Worm (Caenorhabditis elegans): ENCODE data around the gene F14F7.4.

Gene F14F7.4

ce11 chrIII:13062414-13062965 lies 33.0 kb upstream of the F14F7.4 start (continued):
- peak; percentile 61 for TF ChIP-seq che-1 (tag; optimal IDR thresholded peaks at IDR 0.05)
- TF ChIP-seq pag-3 (tag; optimal IDR thresholded peaks at IDR 0.05; ENCODE audit: borderline replicate concordance): peak; percentile 51
- peak; percentile 31 for TF ChIP-seq K02D7.2 (tag; optimal IDR thresholded peaks at IDR 0.05)
- TF ChIP-seq madf-2 (tag; optimal IDR thresholded peaks at IDR 0.05): peak; percentile 61
- peak; percentile 99 for TF ChIP-seq nfya-1 (tag; optimal IDR thresholded peaks at IDR 0.05)
- peak; percentile 100 for TF ChIP-seq pros-1 (tag; optimal IDR thresholded peaks at IDR 0.05)
- TF ChIP-seq Y22D7AL.16 (tag; optimal IDR thresholded peaks at IDR 0.05): peak; percentile 14
- TF ChIP-seq tbx-2 (tag; optimal IDR thresholded peaks at IDR 0.05): peak; percentile 97
- TF ChIP-seq elt-4 (tag; optimal IDR thresholded peaks at IDR 0.05): no peak
- TF ChIP-seq F13H6.1 (tag; optimal IDR thresholded peaks at IDR 0.05): peak; percentile 94
- TF ChIP-seq mec-3 (tag; optimal IDR thresholded peaks at IDR 0.05; ENCODE audit: borderline replicate concordance): no peak
- TF ChIP-seq unc-42 (tag; optimal IDR thresholded peaks at IDR 0.05): peak; percentile 79
- no peak for TF ChIP-seq fkh-6 (tag; optimal IDR thresholded peaks at IDR 0.05)
- peak; percentile 58 for TF ChIP-seq dve-1 (tag; optimal IDR thresholded peaks at IDR 0.05)
- peak; percentile 77 for TF ChIP-seq ets-4 (tag; optimal IDR thresholded peaks at IDR 0.05)
- TF ChIP-seq odd-2 (tag; optimal IDR thresholded peaks at IDR 0.05): peak; percentile 16
- TF ChIP-seq ceh-30 (tag; optimal IDR thresholded peaks at IDR 0.05): peak; percentile 56
- no peak for TF ChIP-seq pqm-1 (tag; optimal IDR thresholded peaks at IDR 0.05)
- peak; percentile 31 for TF ChIP-seq lin-11 (tag; optimal IDR thresholded peaks at IDR 0.05)
- TF ChIP-seq eyg-1 (tag; optimal IDR thresholded peaks at IDR 0.05): peak; percentile 48
- peak; percentile 95 for TF ChIP-seq ref-2 (tag; optimal IDR thresholded peaks at IDR 0.05)
- TF ChIP-seq ceh-19 (GFP tag; optimal IDR thresholded peaks at IDR 0.05): peak; percentile 92
- peak; percentile 96 for TF ChIP-seq unc-55 (GFP tag; optimal IDR thresholded peaks at IDR 0.05)
- TF ChIP-seq elt-2 (tag; optimal IDR thresholded peaks at IDR 0.05): peak; percentile 13
- TF ChIP-seq nhr-232 (tag; optimal IDR thresholded peaks at IDR 0.05): peak; percentile 35
- no peak for TF ChIP-seq pha-4 (tag; optimal IDR thresholded peaks at IDR 0.05)
- peak; percentile 74 for TF ChIP-seq hlh-8 (tag; optimal IDR thresholded peaks at IDR 0.05)
- peak; percentile 86 for TF ChIP-seq sdc-2 (tag; optimal IDR thresholded peaks at IDR 0.05)
- TF ChIP-seq ceh-2 (tag; optimal IDR thresholded peaks at IDR 0.05): peak; percentile 86
- peak; percentile 63 for TF ChIP-seq pat-9 (tag; optimal IDR thresholded peaks at IDR 0.05)
- TF ChIP-seq fkh-10 (GFP tag; optimal IDR thresholded peaks at IDR 0.05): peak; percentile 23
- TF ChIP-seq dmd-4 (tag; optimal IDR thresholded peaks at IDR 0.05; ENCODE audit: borderline replicate concordance): peak; percentile 88
- peak; percentile 96 for TF ChIP-seq rnt-1 (tag; optimal IDR thresholded peaks at IDR 0.05)
- TF ChIP-seq ama-1 (optimal IDR thresholded peaks at IDR 0.05): peak; percentile 66
- TF ChIP-seq ceh-6 (GFP tag; optimal IDR thresholded peaks at IDR 0.05): peak; percentile 67
- TF ChIP-seq fax-1 (tag; optimal IDR thresholded peaks at IDR 0.05): peak; percentile 74
- peak; percentile 87 for TF ChIP-seq pha-2 (tag; optimal IDR thresholded peaks at IDR 0.05)
- TF ChIP-seq sox-4 (tag; optimal IDR thresholded peaks at IDR 0.05): no peak
- TF ChIP-seq sox-2 (GFP tag; IDR thresholded peaks at IDR 0.05): peak; percentile 92

ce11 chrIII:13061734-13062133 lies 32.2 kb upstream of the F14F7.4 start:
- TF ChIP-seq madf-2 (tag; optimal IDR thresholded peaks at IDR 0.05) (peak; percentile 6), ceh-14 (tag; optimal IDR thresholded peaks at IDR 0.05) (no peak)

ce11 chrIII:13061136-13061535 lies 31.6 kb upstream of the F14F7.4 start:
- TF ChIP-seq hlh-13 (GFP tag; optimal IDR thresholded peaks at IDR 0.05) (no peak), zip-5 (tag; optimal IDR thresholded peaks at IDR 0.05) (no peak), ref-2 (tag; optimal IDR thresholded peaks at IDR 0.05) (no peak), sox-4 (tag; optimal IDR thresholded peaks at IDR 0.05) (no peak), npax-4 (tag; optimal IDR thresholded peaks at IDR 0.05) (no peak), nhr-232 (tag; optimal IDR thresholded peaks at IDR 0.05) (no peak), nhr-11 (tag; optimal IDR thresholded peaks at IDR 0.05) (no peak), hlh-30 (tag; optimal IDR thresholded peaks at IDR 0.05; ENCODE audit: insufficient read depth) (peak; percentile 90), ceh-19 (GFP tag; optimal IDR thresholded peaks at IDR 0.05) (no peak), pha-2 (tag; optimal IDR thresholded peaks at IDR 0.05) (no peak), che-1 (tag; optimal IDR thresholded peaks at IDR 0.05) (no peak), ceh-9 (tag; optimal IDR thresholded peaks at IDR 0.05) (no peak), nfya-1 (tag; optimal IDR thresholded peaks at IDR 0.05) (peak; percentile 82), Y22D7AL.16 (tag; optimal IDR thresholded peaks at IDR 0.05) (no peak), syd-9 (tag; optimal IDR thresholded peaks at IDR 0.05) (no peak), ceh-48 (tag; optimal IDR thresholded peaks at IDR 0.05) (no peak), ceh-34 (tag; optimal IDR thresholded peaks at IDR 0.05) (no peak), ceh-2 (tag; optimal IDR thresholded peaks at IDR 0.05) (no peak), tbx-2 (tag; optimal IDR thresholded peaks at IDR 0.05) (peak; percentile 52), ceh-14 (tag; optimal IDR thresholded peaks at IDR 0.05) (no peak), madf-2 (tag; optimal IDR thresholded peaks at IDR 0.05) (no peak), ceh-30 (tag; optimal IDR thresholded peaks at IDR 0.05) (no peak), pros-1 (tag; optimal IDR thresholded peaks at IDR 0.05) (peak; percentile 59), mec-3 (tag; optimal IDR thresholded peaks at IDR 0.05; ENCODE audit: borderline replicate concordance) (no peak)

Measured in whole organism, late embryonic.